Fruit fly (Drosophila melanogaster) whole organism, embryonic: Measurements from ENCODE around the gene CG14805.
A peak's percentile ranks its signal among the peaks of the same experiment; 100 is the strongest.

Experiments
- Abd-B ChIP-seq: fragments of 200-800 bp; sonication (Bioruptor generic); optimal IDR thresholded peaks from 2 replicates; lab custom pipeline; 2018; ENCODE audit warnings: missing biosample characterization, mild to moderate bottlenecking, missing genetic modification characterization, moderate library complexity
- CG10462 ChIP-seq: fragments of 200-800 bp; sonication (Bioruptor generic); optimal IDR thresholded peaks from 2 replicates; lab custom pipeline; 2016; ENCODE audit warnings: missing biosample characterization, missing genetic modification characterization
- CG11560 ChIP-seq: fragments of 200-800 bp; sonication (Bioruptor generic); IDR thresholded peaks from 3 replicates; pipeline ENCODE4 v1.3.6; 2022; ENCODE audit warnings: missing biosample characterization, missing genetic modification characterization
- CG13775 ChIP-seq: fragments of 200-800 bp; sonication (Bioruptor generic); optimal IDR thresholded peaks from 3 replicates; lab custom pipeline; 2017; ENCODE audit warnings: missing biosample characterization, mild to moderate bottlenecking, missing genetic modification characterization
- CG14710 ChIP-seq: fragments of 200-800 bp; sonication (Bioruptor generic); optimal IDR thresholded peaks from 3 replicates; lab custom pipeline; 2019; ENCODE audit warnings: missing biosample characterization, mild to moderate bottlenecking, missing genetic modification characterization, moderate library complexity
- CG14860 ChIP-seq: fragments of 200-800 bp; sonication (Bioruptor generic); IDR thresholded peaks from 3 replicates; pipeline ENCODE4 v1.3.6; 2022; ENCODE audit warnings: missing biosample characterization, missing genetic modification characterization; ENCODE audit not compliant: partially characterized antibody
- CG15073 ChIP-seq: fragments of 200-800 bp; sonication (Bioruptor generic); optimal IDR thresholded peaks from 2 replicates; lab custom pipeline; 2016; ENCODE audit warnings: missing biosample characterization, missing genetic modification characterization
- CG15479 ChIP-seq: fragments of 200-800 bp; sonication (Bioruptor generic); optimal IDR thresholded peaks from 3 replicates; lab custom pipeline; 2019; ENCODE audit warnings: missing biosample characterization, mild to moderate bottlenecking, missing genetic modification characterization, moderate library complexity
- CG1647 ChIP-seq: fragments of 200-800 bp; sonication (Bioruptor generic); optimal IDR thresholded peaks from 3 replicates; lab custom pipeline; 2016; ENCODE audit warnings: missing biosample characterization, missing genetic modification characterization
- CG16815 ChIP-seq: fragments of 200-800 bp; sonication (Bioruptor generic); optimal IDR thresholded peaks from 3 replicates; lab custom pipeline; 2017; ENCODE audit warnings: missing biosample characterization, mild to moderate bottlenecking, missing genetic modification characterization
- CG17328 ChIP-seq: fragments of 200-800 bp; sonication (Bioruptor generic); IDR thresholded peaks from 2 replicates; pipeline ENCODE4 v1.3.6; 2022; ENCODE audit warnings: missing biosample characterization, missing genetic modification characterization
- CG17361 ChIP-seq: fragments of 200-800 bp; sonication (Bioruptor generic); IDR thresholded peaks from 3 replicates; pipeline ENCODE4 v1.3.6; 2022; ENCODE audit warnings: missing biosample characterization, missing genetic modification characterization
- CG17912 ChIP-seq: fragments of 200-800 bp; sonication (Bioruptor generic); optimal IDR thresholded peaks from 2 replicates; lab custom pipeline; 2018; ENCODE audit warnings: missing biosample characterization, mild to moderate bottlenecking, missing genetic modification characterization
- CG1792 ChIP-seq: fragments of 200-800 bp; sonication (Bioruptor generic); optimal IDR thresholded peaks from 2 replicates; lab custom pipeline; 2016; ENCODE audit warnings: missing biosample characterization, missing genetic modification characterization
- CG2199 ChIP-seq: fragments of 200-800 bp; sonication (Bioruptor generic); IDR thresholded peaks from 3 replicates; pipeline ENCODE4 v1.3.6; 2022; ENCODE audit warnings: missing biosample characterization, missing genetic modification characterization
- CG32532 ChIP-seq: fragments of 200-800 bp; sonication (Bioruptor generic); IDR thresholded peaks from 2 replicates; pipeline ENCODE4 v1.3.6; 2022; ENCODE audit warnings: missing biosample characterization, missing genetic modification characterization
- CG32772 ChIP-seq: fragments of 200-800 bp; sonication (Bioruptor generic); IDR thresholded peaks from 2 replicates; pipeline ENCODE4 v1.3.6; 2022; ENCODE audit warnings: missing biosample characterization, missing genetic modification characterization
- CG6683 ChIP-seq: fragments of 200-800 bp; sonication (Bioruptor generic); optimal IDR thresholded peaks from 2 replicates; lab custom pipeline; 2017; ENCODE audit warnings: missing biosample characterization, mild to moderate bottlenecking, missing genetic modification characterization, missing genetic modification reagents
- CG7357 ChIP-seq: fragments of 200-800 bp; sonication (Bioruptor generic); IDR thresholded peaks from 3 replicates; pipeline ENCODE4 v1.3.6; 2022; ENCODE audit warnings: missing biosample characterization, missing genetic modification characterization
- CG7556 ChIP-seq: fragments of 200-800 bp; sonication (Bioruptor generic); optimal IDR thresholded peaks from 2 replicates; lab custom pipeline; 2017; ENCODE audit warnings: missing biosample characterization, mild to moderate bottlenecking, missing genetic modification characterization
- CG8924 ChIP-seq: fragments of 200-800 bp; optimal IDR thresholded peaks from 3 replicates; lab custom pipeline; 2019; ENCODE audit warnings: missing biosample characterization, mild to moderate bottlenecking, missing genetic modification characterization, moderate library complexity
- Camta ChIP-seq: fragments of 200-800 bp; sonication (Bioruptor generic); optimal IDR thresholded peaks from 2 replicates; lab custom pipeline; 2016; ENCODE audit warnings: missing biosample characterization, missing genetic modification characterization
- CoRest ChIP-seq: fragments of 200-800 bp; sonication (Bioruptor generic); optimal IDR thresholded peaks from 3 replicates; lab custom pipeline; 2018; ENCODE audit warnings: missing biosample characterization, mild to moderate bottlenecking, missing genetic modification characterization, moderate library complexity
- Hr78 ChIP-seq, 2 experiments: fragments of 200-800 bp in 1 of 2; fragments of >200 bp in 1 of 2; sonication (Bioruptor generic) in 1 of 2; optimal IDR thresholded peaks; 2 replicates each; lab custom pipeline; 2017 to 2019; ENCODE audit warnings: missing biosample characterization in 2 of 2, missing genetic modification characterization in 2 of 2, mild to moderate bottlenecking in 1 of 2, moderate library complexity in 1 of 2
- Lim3 ChIP-seq: fragments of 200-800 bp; sonication (Bioruptor generic); IDR thresholded peaks from 2 replicates; pipeline ENCODE4 v1.3.6; 2022; ENCODE audit warnings: missing biosample characterization, missing genetic modification characterization
- Med ChIP-seq: fragments of 200-800 bp; sonication (Bioruptor generic); peaks from one replicate; lab custom pipeline; 2016; ENCODE audit warnings: missing biosample characterization, missing genetic modification characterization, mild to moderate bottlenecking, inconsistent platforms, moderate library complexity
- Meics ChIP-seq: fragments of 200-800 bp; sonication (Bioruptor generic); optimal IDR thresholded peaks from 2 replicates; lab custom pipeline; 2017; ENCODE audit warnings: missing biosample characterization, mild to moderate bottlenecking, missing genetic modification characterization
- NC2β ChIP-seq: fragments of 200-800 bp; sonication (Bioruptor generic); optimal IDR thresholded peaks from 2 replicates; lab custom pipeline; 2016; ENCODE audit warnings: missing biosample characterization, missing genetic modification characterization
- Sox102F ChIP-seq: fragments of 200-800 bp; sonication (Bioruptor generic); optimal IDR thresholded peaks from 2 replicates; lab custom pipeline; 2018; ENCODE audit warnings: missing biosample characterization, mild to moderate bottlenecking, missing genetic modification characterization, moderate library complexity
- TFAM ChIP-seq: fragments of 200-800 bp; sonication (Bioruptor generic); optimal IDR thresholded peaks from 2 replicates; lab custom pipeline; 2017; ENCODE audit warnings: missing biosample characterization, missing genetic modification characterization, inconsistent platforms
- abd-A ChIP-seq: fragments of 200-800 bp; sonication (Bioruptor generic); optimal IDR thresholded peaks from 3 replicates; lab custom pipeline; 2019; ENCODE audit warnings: missing biosample characterization, mild to moderate bottlenecking, missing genetic modification characterization, moderate library complexity
- ase ChIP-seq: fragments of 200-800 bp; sonication (Bioruptor generic); IDR thresholded peaks from 3 replicates; pipeline ENCODE4 v1.3.6; 2022; ENCODE audit warnings: missing biosample characterization, missing genetic modification characterization
- ato ChIP-seq: fragments of 200-800 bp; sonication (Bioruptor generic); IDR thresholded peaks from 2 replicates; pipeline ENCODE4 v1.3.6; 2022; ENCODE audit warnings: missing biosample characterization, missing genetic modification characterization; ENCODE audit not compliant: partially characterized antibody
- da ChIP-seq: fragments of 200-800 bp; sonication (Bioruptor generic); optimal IDR thresholded peaks from 2 replicates; lab custom pipeline; 2016; ENCODE audit warnings: missing biosample characterization, missing genetic modification characterization
- danr ChIP-seq: fragments of 200-800 bp; sonication (Bioruptor generic); IDR thresholded peaks from 2 replicates; pipeline ENCODE4 v1.3.6; 2022; ENCODE audit warnings: missing biosample characterization, missing genetic modification characterization
- en ChIP-seq: fragments of 200-800 bp; sonication (Bioruptor generic); optimal IDR thresholded peaks from 2 replicates; lab custom pipeline; 2016; ENCODE audit warnings: missing biosample characterization, missing genetic modification characterization
- ftz-f1 ChIP-seq: fragments of 200-800 bp; sonication (Bioruptor generic); optimal IDR thresholded peaks from 2 replicates; lab custom pipeline; 2016; ENCODE audit warnings: missing biosample characterization, missing genetic modification characterization
- her ChIP-seq: fragments of 200-800 bp; sonication (Bioruptor generic); optimal IDR thresholded peaks from 2 replicates; lab custom pipeline; 2016; ENCODE audit warnings: missing biosample characterization, missing genetic modification characterization
- jumu ChIP-seq: fragments of 200-800 bp; sonication (Bioruptor generic); optimal IDR thresholded peaks from 3 replicates; lab custom pipeline; 2016; ENCODE audit warnings: missing biosample characterization, missing genetic modification characterization
- lola ChIP-seq, 3 experiments: fragments of >200 bp in 2 of 3; fragments of 200-800 bp in 1 of 3; sonication (Bioruptor generic) in 1 of 3; optimal IDR thresholded peaks; 2 replicates each; lab custom pipeline; 2017 to 2019; ENCODE audit warnings: missing biosample characterization in 3 of 3, missing genetic modification characterization in 3 of 3, mild to moderate bottlenecking in 1 of 3, moderate library complexity in 1 of 3
- mld ChIP-seq: fragments of 200-800 bp; sonication (Bioruptor generic); IDR thresholded peaks from 3 replicates; pipeline ENCODE4 v1.3.6; 2022; ENCODE audit warnings: missing biosample characterization, missing genetic modification characterization; ENCODE audit not compliant: partially characterized antibody
- org-1 ChIP-seq: fragments of 200-800 bp; sonication (Bioruptor generic); optimal IDR thresholded peaks from 2 replicates; lab custom pipeline; 2017; ENCODE audit warnings: missing biosample characterization, missing genetic modification characterization
- salm ChIP-seq: fragments of 200-800 bp; sonication (Bioruptor generic); optimal IDR thresholded peaks from 2 replicates; lab custom pipeline; 2018; ENCODE audit warnings: missing biosample characterization, mild to moderate bottlenecking, missing genetic modification characterization
- sens-2 ChIP-seq: fragments of 200-800 bp; sonication (Bioruptor generic); IDR thresholded peaks from 2 replicates; pipeline ENCODE4 v1.3.6; 2022; ENCODE audit warnings: missing biosample characterization, missing genetic modification characterization
- ssp ChIP-seq: fragments of 200-800 bp; sonication (Bioruptor generic); IDR thresholded peaks from 2 replicates; pipeline ENCODE4 v1.3.6; 2022; ENCODE audit warnings: missing biosample characterization, missing genetic modification characterization
- toy ChIP-seq: fragments of 200-800 bp; sonication (Bioruptor generic); IDR thresholded peaks from 2 replicates; pipeline ENCODE4 v1.3.6; 2022; ENCODE audit warnings: missing biosample characterization, missing genetic modification characterization
- tx ChIP-seq: fragments of 200-800 bp; sonication (Bioruptor generic); optimal IDR thresholded peaks from 2 replicates; lab custom pipeline; 2016; ENCODE audit warnings: missing biosample characterization, missing genetic modification characterization
- unc-4 ChIP-seq: fragments of 200-800 bp; sonication (Bioruptor generic); IDR thresholded peaks from 2 replicates; pipeline ENCODE4 v1.3.6; 2022; ENCODE audit warnings: missing biosample characterization, missing genetic modification characterization; ENCODE audit not compliant: partially characterized antibody
- vnd ChIP-seq: fragments of 200-800 bp; sonication (Bioruptor generic); IDR thresholded peaks from 3 replicates; pipeline ENCODE4 v1.3.6; 2022; ENCODE audit warnings: missing biosample characterization, missing genetic modification characterization; ENCODE audit not compliant: partially characterized antibody
- wdn ChIP-seq: fragments of 200-800 bp; sonication (Bioruptor generic); IDR thresholded peaks from 2 replicates; pipeline ENCODE4 v1.3.6; 2022; ENCODE audit warnings: missing biosample characterization, missing genetic modification characterization

The CG14805 gene

dm6 chrX:1877107-1877736 is at the start of gene CG14805, which contains the start of gene CG14817 (continued):
- no peak for TF ChIP-seq wdn (GFP tag; lab: Robert Waterston, UW)
- no peak for TF ChIP-seq CG11560 (tag; lab: Robert Waterston, UW)
- TF ChIP-seq Abd-B (GFP tag; lab: Kevin White, UChicago): no peak
- TF ChIP-seq CoRest (tag; lab: Kevin White, UChicago): peak; percentile 43
- peak; percentile 66; the same call in 1 of the 2 replicates for TF ChIP-seq unc-4 (GFP tag; lab: Robert Waterston, UW)
- peak; percentile 68 for TF ChIP-seq CG8924
- TF ChIP-seq CG6683: peak; percentile 69
- no peak for TF ChIP-seq CG1792 (GFP tag; lab: Kevin White, UChicago)
- TF ChIP-seq CG32772 (GFP tag; lab: Robert Waterston, UW): no peak
- no peak for TF ChIP-seq danr (GFP tag; lab: Robert Waterston, UW)
- no peak for TF ChIP-seq mld (GFP tag; lab: Robert Waterston, UW)
- TF ChIP-seq tx (GFP tag; lab: Kevin White, UChicago): no peak
- peak; percentile 58 for TF ChIP-seq CG17328 (GFP tag; lab: Robert Waterston, UW)
- TF ChIP-seq jumu: no peak
- peak; percentile 12 for TF ChIP-seq her (GFP tag; lab: Kevin White, UChicago)
- peak; percentile 52 for TF ChIP-seq CG1647
- peak; percentile 54 for TF ChIP-seq org-1 (GFP tag; lab: Kevin White, UChicago)
- TF ChIP-seq abd-A: no peak
- peak; percentile 65 for TF ChIP-seq NC2β
- TF ChIP-seq CG10462 (GFP tag; lab: Kevin White, UChicago): no peak
- TF ChIP-seq CG2199 (GFP tag; lab: Robert Waterston, UW): no peak
- no peak for TF ChIP-seq CG14860 (GFP tag; lab: Robert Waterston, UW)
- peak; percentile 6 for TF ChIP-seq TFAM (GFP tag; lab: Kevin White, UChicago)
- no peak for TF ChIP-seq toy (GFP tag; lab: Robert Waterston, UW)
- TF ChIP-seq CG32532: peak; percentile 70
- peak in 1 of 2 experiments; percentile 96 for TF ChIP-seq Hr78 (GFP tag; optimal IDR thresholded peaks at IDR 0.05; lab: Kevin White, UChicago)
- TF ChIP-seq CG17912: peak; percentile 84
- TF ChIP-seq Camta (GFP tag; lab: Kevin White, UChicago): no peak
- peak; percentile 89 for TF ChIP-seq Meics (GFP tag; lab: Kevin White, UChicago)
- TF ChIP-seq CG13775 (GFP tag; lab: Kevin White, UChicago): peak; percentile 72
- TF ChIP-seq en (GFP tag; lab: Kevin White, UChicago): peak; percentile 35
- no peak for TF ChIP-seq da (GFP tag; lab: Kevin White, UChicago)
- no peak for TF ChIP-seq CG16815
- no peak for TF ChIP-seq CG15073 (GFP tag; lab: Kevin White, UChicago)
- TF ChIP-seq CG7556 (GFP tag; lab: Kevin White, UChicago): peak; percentile 45
- TF ChIP-seq ase (GFP tag; lab: Robert Waterston, UW): no peak
- TF ChIP-seq sens-2 (GFP tag; lab: Robert Waterston, UW): peak; percentile 41
- peak; percentile 70 for TF ChIP-seq salm
- peak in 1 of 3 experiments; percentile 20 for TF ChIP-seq lola (GFP tag; optimal IDR thresholded peaks at IDR 0.05; lab: Kevin White, UChicago)
- peak; percentile 67; the same call in 2 of the 3 replicates for TF ChIP-seq CG17361 (GFP tag; lab: Robert Waterston, UW)
- peak; percentile 31 for TF ChIP-seq ftz-f1
- no peak for TF ChIP-seq Sox102F (GFP tag; lab: Kevin White, UChicago)
- TF ChIP-seq ato (GFP tag; lab: Robert Waterston, UW): no peak
- no peak for TF ChIP-seq Lim3 (GFP tag; lab: Robert Waterston, UW)
- no peak for TF ChIP-seq CG7357
- TF ChIP-seq Med (GFP tag; lab: Kevin White, UChicago): peak; percentile 95
- peak; percentile 66 for TF ChIP-seq CG14710
- no peak for TF ChIP-seq ssp (GFP tag; lab: Robert Waterston, UW)
- TF ChIP-seq CG15479 (GFP tag; lab: Kevin White, UChicago): no peak
- TF ChIP-seq vnd (GFP tag; lab: Robert Waterston, UW): 0 out of 3 replicates have a peak, but pooled peaks have one; percentile 31
